Worm (Caenorhabditis elegans) whole organism, young adult: Measurements from ENCODE around the gene npp-3.
A peak's percentile ranks its signal among the peaks of the same experiment; 100 is the strongest.

Experiments
- B0019.2 ChIP-seq: fragments of 200-800 bp; sonication (Bioruptor generic); conservative IDR thresholded peaks from 2 replicates; pipeline ENCODE4 v1.3.6; 2022; ENCODE audit warnings: missing genetic modification reagents, missing genetic modification characterization, missing compliant biosample characterization
- B0336.3 ChIP-seq: fragments of 200-800 bp; sonication (Bioruptor generic); IDR thresholded peaks from 2 replicates; pipeline ENCODE4 v1.3.6; 2022; ENCODE audit warnings: missing genetic modification characterization, missing compliant biosample characterization
- C17E4.6 ChIP-seq: fragments of 200-800 bp; sonication (Bioruptor generic); IDR thresholded peaks from 2 replicates; pipeline ENCODE4 v1.3.6; 2022; ENCODE audit warnings: missing genetic modification reagents, missing genetic modification characterization, missing compliant biosample characterization
- F10E7.11 ChIP-seq: sonication (generic microtip); optimal IDR thresholded peaks from 2 replicates; lab custom pipeline; 2017; ENCODE audit warnings: mild to moderate bottlenecking, missing genetic modification characterization, moderate library complexity, missing compliant biosample characterization
- F33H1.4 ChIP-seq: fragments of 200-800 bp; sonication (Bioruptor generic); IDR thresholded peaks from 2 replicates; pipeline ENCODE4 v1.3.6; 2022; ENCODE audit warnings: missing genetic modification reagents, missing genetic modification characterization, missing compliant biosample characterization
- T07F8.4 ChIP-seq: sonication (generic microtip); optimal IDR thresholded peaks from 2 replicates; lab custom pipeline; 2016; ENCODE audit warnings: mild to moderate bottlenecking, missing genetic modification characterization, moderate library complexity, missing compliant biosample characterization
- Y56A3A.18 ChIP-seq: fragments of 200-800 bp; sonication (Bioruptor generic); IDR thresholded peaks from 2 replicates; pipeline ENCODE4 v1.3.6; 2022; ENCODE audit warnings: missing genetic modification reagents, missing genetic modification characterization, missing compliant biosample characterization
- Y67H2A.10 ChIP-seq: fragments of 200-800 bp; sonication (Bioruptor generic); conservative IDR thresholded peaks from 2 replicates; pipeline ENCODE4 v1.3.6; 2022; ENCODE audit warnings: missing genetic modification reagents, missing genetic modification characterization, missing compliant biosample characterization
- aptf-2 ChIP-seq: fragments of 200-800 bp; sonication (Bioruptor generic); conservative IDR thresholded peaks from 2 replicates; pipeline ENCODE4 v1.3.6; 2022; ENCODE audit warnings: missing genetic modification reagents, missing genetic modification characterization, missing compliant biosample characterization
- atf-7 ChIP-seq: sonication (generic microtip); optimal IDR thresholded peaks from 2 replicates; lab custom pipeline; 2017; ENCODE audit warnings: mild to moderate bottlenecking, missing genetic modification characterization, missing compliant biosample characterization
- attf-5 ChIP-seq: fragments of 200-800 bp; sonication (Bioruptor generic); optimal IDR thresholded peaks from 2 replicates; lab custom pipeline; 2018; ENCODE audit warnings: mild to moderate bottlenecking, missing genetic modification characterization, missing compliant biosample characterization
- bed-1 ChIP-seq: fragments of 200-800 bp; sonication (Bioruptor generic); IDR thresholded peaks from 2 replicates; pipeline ENCODE4 v1.3.6; 2022; ENCODE audit warnings: missing genetic modification reagents, missing genetic modification characterization, missing compliant biosample characterization
- cebp-1 ChIP-seq, 2 experiments: fragments of 200-800 bp in 1 of 2; sonication (Bioruptor generic) in 1 of 2; sonication (generic microtip) in 1 of 2; IDR thresholded peaks in 1 of 2; optimal IDR thresholded peaks in 1 of 2; 2 replicates each; pipeline versions ENCODE4 v1.3.6 to Lab custom; 2017 to 2022; ENCODE audit warnings: missing compliant biosample characterization in 2 of 2, missing genetic modification characterization in 2 of 2, mild to moderate bottlenecking in 1 of 2, missing genetic modification reagents in 1 of 2, moderate library complexity in 1 of 2
- ceh-58 ChIP-seq: fragments of 200-800 bp; sonication (Bioruptor generic); IDR thresholded peaks from 2 replicates; pipeline ENCODE4 v1.3.6; 2022; ENCODE audit warnings: missing genetic modification characterization, missing compliant biosample characterization
- ceh-91 ChIP-seq: fragments of 200-800 bp; sonication (Bioruptor generic); IDR thresholded peaks from 2 replicates; pipeline ENCODE4 v1.3.6; 2022; ENCODE audit warnings: missing genetic modification reagents, missing genetic modification characterization, missing compliant biosample characterization
- chd-7 ChIP-seq: sonication (generic microtip); optimal IDR thresholded peaks from 2 replicates; lab custom pipeline; 2016; ENCODE audit warnings: mild to moderate bottlenecking, missing genetic modification characterization, moderate library complexity, missing compliant biosample characterization
- dpff-1 ChIP-seq: sonication (generic microtip); optimal IDR thresholded peaks from 2 replicates; lab custom pipeline; 2017; ENCODE audit warnings: mild to moderate bottlenecking, missing genetic modification characterization, missing compliant biosample characterization
- hmg-1.2 ChIP-seq: fragments of 200-800 bp; sonication (Bioruptor generic); IDR thresholded peaks from 2 replicates; pipeline ENCODE4 v1.3.6; 2022; ENCODE audit warnings: missing genetic modification reagents, missing genetic modification characterization, missing compliant biosample characterization
- hsf-1 ChIP-seq: fragments of 200-800 bp; sonication (Bioruptor generic); IDR thresholded peaks from 2 replicates; pipeline ENCODE4 v1.3.6; 2022; ENCODE audit warnings: missing genetic modification reagents, missing genetic modification characterization, missing compliant biosample characterization
- lag-1 ChIP-seq: fragments of 200-800 bp; sonication (Bioruptor generic); IDR thresholded peaks from 2 replicates; pipeline ENCODE4 v1.3.6; 2022; ENCODE audit warnings: missing genetic modification reagents, missing genetic modification characterization, missing compliant biosample characterization
- let-526 ChIP-seq: fragments of 200-800 bp; sonication (Bioruptor generic); IDR thresholded peaks from 2 replicates; pipeline ENCODE4 v1.3.6; 2022; ENCODE audit warnings: missing genetic modification reagents, missing genetic modification characterization, missing compliant biosample characterization
- lin-35 ChIP-seq, 3 experiments: fragments of 150-350 bp in 2 of 3; sonication (generic microtip) in 1 of 3; optimal IDR thresholded peaks; 2 replicates each; lab custom pipeline; 2014 to 2018; ENCODE audit warnings: missing biosample characterization in 3 of 3, missing genetic modification characterization in 3 of 3, missing genetic modification reagents in 3 of 3
- lin-40 ChIP-seq: sonication (generic microtip); optimal IDR thresholded peaks from 2 replicates; lab custom pipeline; 2016; ENCODE audit warnings: missing genetic modification characterization, mild to moderate bottlenecking, missing compliant biosample characterization, missing genotype, missing genetic modification reagents
- lin-54 ChIP-seq: fragments of 200-800 bp; sonication (Bioruptor generic); optimal IDR thresholded peaks from 2 replicates; lab custom pipeline; 2018; ENCODE audit warnings: mild to moderate bottlenecking, missing genetic modification characterization, missing compliant biosample characterization
- madf-10 ChIP-seq: sonication (generic microtip); optimal IDR thresholded peaks from 2 replicates; lab custom pipeline; 2016; ENCODE audit warnings: mild to moderate bottlenecking, missing genetic modification characterization, missing compliant biosample characterization
- madf-6 ChIP-seq: fragments of 200-800 bp; sonication (Bioruptor generic); IDR thresholded peaks from 2 replicates; pipeline ENCODE4 v1.3.6; 2022; ENCODE audit warnings: missing genetic modification reagents, missing genetic modification characterization, missing compliant biosample characterization
- mcd-1 ChIP-seq: fragments of 200-800 bp; sonication (Bioruptor generic); IDR thresholded peaks from 2 replicates; pipeline ENCODE4 v1.3.6; 2022; ENCODE audit warnings: missing genetic modification reagents, missing genetic modification characterization, missing compliant biosample characterization
- mel-28 ChIP-seq: sonication (generic microtip); optimal IDR thresholded peaks from 2 replicates; lab custom pipeline; 2016; ENCODE audit warnings: borderline replicate concordance, mild to moderate bottlenecking, missing genetic modification characterization, missing compliant biosample characterization
- mxl-1 ChIP-seq: sonication (generic microtip); optimal IDR thresholded peaks from 2 replicates; lab custom pipeline; 2016; ENCODE audit warnings: missing genetic modification characterization, missing compliant biosample characterization
- nfyb-1 ChIP-seq: fragments of 200-800 bp; sonication (Bioruptor generic); IDR thresholded peaks from 2 replicates; pipeline ENCODE4 v1.3.6; 2022; ENCODE audit warnings: missing genetic modification reagents, missing genetic modification characterization, missing compliant biosample characterization
- nhr-120 ChIP-seq: fragments of 200-800 bp; sonication (Bioruptor generic); IDR thresholded peaks from 2 replicates; pipeline ENCODE4 v1.3.6; 2022; ENCODE audit warnings: missing genetic modification characterization, missing compliant biosample characterization
- nhr-80 ChIP-seq: sonication (generic microtip); optimal IDR thresholded peaks from 2 replicates; lab custom pipeline; 2016; ENCODE audit warnings: missing genetic modification characterization, missing compliant biosample characterization
- nhr-90 ChIP-seq: sonication (generic microtip); optimal IDR thresholded peaks from 2 replicates; lab custom pipeline; 2016; ENCODE audit warnings: missing genotype, mild to moderate bottlenecking, missing genetic modification characterization, missing compliant biosample characterization
- rcor-1 ChIP-seq: fragments of 200-800 bp; sonication (Bioruptor generic); IDR thresholded peaks from 2 replicates; pipeline ENCODE4 v1.3.6; 2022; ENCODE audit warnings: missing genetic modification reagents, missing genetic modification characterization, missing compliant biosample characterization
- snpc-4 ChIP-seq, 5 experiments: fragments of 150-350 bp in 1 of 5; sonication (generic microtip) in 4 of 5; optimal IDR thresholded peaks; 2 replicates each; lab custom pipeline; 2014 to 2018; ENCODE audit warnings: missing genetic modification characterization in 5 of 5, missing biosample characterization in 3 of 5, antibody characterized with exemption in 2 of 5, mild to moderate bottlenecking in 2 of 5, missing compliant biosample characterization in 2 of 5, missing genotype in 2 of 5, moderate library complexity in 2 of 5, missing genetic modification reagents in 1 of 5
- tbp1 ChIP-seq: fragments of 200-800 bp; sonication (Bioruptor generic); optimal IDR thresholded peaks from 2 replicates; lab custom pipeline; 2018; ENCODE audit warnings: mild to moderate bottlenecking, missing genetic modification characterization, missing compliant biosample characterization
- xnd-1 ChIP-seq: sonication (generic microtip); optimal IDR thresholded peaks from 2 replicates; lab custom pipeline; 2016; ENCODE audit warnings: missing genotype, missing genetic modification reagents, missing genetic modification characterization, missing compliant biosample characterization
- ztf-25 ChIP-seq: fragments of 200-800 bp; sonication (Bioruptor generic); IDR thresholded peaks from 2 replicates; pipeline ENCODE4 v1.3.6; 2022; ENCODE audit warnings: missing genetic modification reagents, missing genetic modification characterization, missing compliant biosample characterization

The npp-3 gene

DNA sequence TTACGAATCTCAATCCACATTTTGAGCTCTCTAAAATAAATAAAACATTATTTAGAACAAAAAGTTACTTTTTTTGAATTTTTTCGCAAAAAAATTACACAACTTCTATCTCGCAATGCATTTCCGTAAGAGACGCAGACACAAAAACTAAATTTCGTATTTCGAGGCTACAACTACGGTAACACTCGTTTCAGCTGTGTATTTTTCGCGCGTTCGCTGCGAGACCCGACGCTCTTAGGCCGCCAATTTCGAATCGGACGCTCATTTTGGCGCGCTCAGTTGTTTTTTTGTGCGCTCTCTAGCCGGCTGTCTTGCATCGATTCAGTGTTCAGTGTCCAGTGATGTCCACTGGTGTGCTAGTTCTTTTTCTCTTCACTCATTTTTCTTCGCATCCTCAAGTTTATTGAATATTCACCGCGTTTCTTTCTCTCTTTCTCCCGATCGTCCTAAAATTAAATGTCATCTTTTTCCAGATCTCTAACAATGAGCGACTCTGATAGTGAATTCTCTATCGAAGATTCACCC lies at the start of gene npp-3, which contains the start of gene top-2 (continued):
- TF ChIP-seq lin-54 (GFP tag; lab: Kevin White, UChicago) (peak; percentile 98), nhr-120 (GFP tag; lab: Robert Waterston, UW) (no peak), lin-40 (tag; lab: Kevin White, UChicago) (no peak), atf-7 (tag; lab: Kevin White, UChicago) (peak; percentile 32), let-526 (0 out of 2 replicates have a peak, but pooled peaks have one; percentile 67), rcor-1 (GFP tag; lab: Robert Waterston, UW) (peak; percentile 95), ceh-91 (GFP tag; lab: Robert Waterston, UW) (peak; percentile 98), mel-28 (tag; lab: Kevin White, UChicago) (no peak), tbp1 (GFP tag; lab: Kevin White, UChicago) (peak; percentile 74), hmg-1.2 (GFP tag; lab: Robert Waterston, UW) (peak; percentile 95)

- TF ChIP-seq hsf-1 (GFP tag; lab: Robert Waterston, UW) (0 out of 2 replicates have a peak, but pooled peaks have one; percentile 37), hmg-1.2 (GFP tag; lab: Robert Waterston, UW) (peak; percentile 83), nfyb-1 (GFP tag; lab: Robert Waterston, UW) (no peak)
These were observed 49.2 kb upstream of the npp-3 start for ce11 chrII:11923620-11924298.

ce11 chrII:11922757-11923538 lies 48.4 kb upstream of the npp-3 start:
- TF ChIP-seq let-526 (0 out of 2 replicates have a peak, but pooled peaks have one; percentile 10), lin-40 (tag; lab: Kevin White, UChicago) (no peak), madf-10 (no peak), nhr-90 (tag; lab: Kevin White, UChicago) (no peak), ztf-25 (GFP tag; lab: Robert Waterston, UW) (no peak), mcd-1 (no peak)

ce11 chrII:11917530-11917952 lies 43.0 kb upstream of the npp-3 start:
- TF ChIP-seq cebp-1 (GFP tag; IDR thresholded peaks at IDR 0.05; lab: Robert Waterston, UW) (no peak), cebp-1 (tag; optimal IDR thresholded peaks at IDR 0.05; lab: Kevin White, UChicago) (peak; percentile 72), snpc-4 (GFP tag; optimal IDR thresholded peaks at IDR 0.05; lab: Kevin White, UChicago) (peak; percentile 51), snpc-4 (tag; optimal IDR thresholded peaks at IDR 0.05; lab: Kevin White, UChicago) (peak in 2 of 4 experiments; percentile 38 to 42), ceh-58 (GFP tag; lab: Robert Waterston, UW) (peak; percentile 73; the same call in 1 of the 2 replicates), Y67H2A.10 (0 out of 2 replicates have a peak, but pooled peaks have one; percentile 41), madf-6 (peak; percentile 90), mcd-1 (peak; percentile 59), aptf-2 (no peak), lin-35 (GFP tag; optimal IDR thresholded peaks at IDR 0.05; lab: Kevin White, UChicago) (peak in 2 of 3 experiments; percentile 22 to 49), xnd-1 (tag; lab: Kevin White, UChicago) (peak; percentile 69), F10E7.11 (tag; lab: Kevin White, UChicago) (peak; percentile 78), B0336.3 (GFP tag; lab: Robert Waterston, UW) (peak; percentile 95), bed-1 (0 out of 2 replicates have a peak, but pooled peaks have one; percentile 54), ceh-91 (GFP tag; lab: Robert Waterston, UW) (no peak), Y56A3A.18 (GFP tag; lab: Robert Waterston, UW) (peak; percentile 84), nfyb-1 (GFP tag; lab: Robert Waterston, UW) (peak; percentile 61; the same call in 1 of the 2 replicates), T07F8.4 (tag; lab: Kevin White, UChicago) (peak; percentile 43), lag-1 (GFP tag; lab: Robert Waterston, UW) (no peak), nhr-80 (tag; lab: Kevin White, UChicago) (no peak), madf-10 (no peak), F33H1.4 (peak; percentile 53; the same call in 1 of the 2 replicates), attf-5 (GFP tag; lab: Kevin White, UChicago) (no peak), B0019.2 (GFP tag; lab: Robert Waterston, UW) (peak; percentile 46), C17E4.6 (GFP tag; lab: Robert Waterston, UW) (peak; percentile 73), dpff-1 (tag; lab: Kevin White, UChicago) (no peak), chd-7 (peak; percentile 45), mxl-1 (peak; percentile 31)
